Fruit fly (Drosophila melanogaster): ENCODE measurements around the gene fzr.

fzr gene

DNA sequence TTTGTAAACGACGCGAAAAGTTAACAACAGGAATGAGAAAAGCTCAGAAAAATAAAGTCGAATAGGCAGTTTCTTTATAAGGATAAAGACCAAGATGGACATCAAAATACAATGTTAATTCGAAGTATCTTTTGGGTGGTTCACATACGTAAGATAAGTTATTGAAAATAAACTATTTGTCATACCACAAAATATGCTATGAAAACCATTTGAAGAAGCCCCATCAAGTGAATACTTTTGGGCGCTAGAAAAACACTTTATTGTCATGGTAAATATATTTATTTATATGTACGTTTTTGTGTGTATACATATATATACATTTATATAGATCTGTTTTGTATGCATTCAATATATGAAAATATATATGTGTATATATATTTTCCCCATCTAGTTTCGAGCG, 21.4 kb downstream of the fzr start:
- TF ChIP-seq bab1 (GFP tag; optimal IDR thresholded peaks at IDR 0.05) (peak; percentile 13), pad (GFP tag; optimal IDR thresholded peaks at IDR 0.05) (no peak), ovo (GFP tag; optimal IDR thresholded peaks at IDR 0.05) (no peak), toe (GFP tag; optimal IDR thresholded peaks at IDR 0.05) (no peak), CG1620 (GFP tag; optimal IDR thresholded peaks at IDR 0.05) (no peak)

DNA sequence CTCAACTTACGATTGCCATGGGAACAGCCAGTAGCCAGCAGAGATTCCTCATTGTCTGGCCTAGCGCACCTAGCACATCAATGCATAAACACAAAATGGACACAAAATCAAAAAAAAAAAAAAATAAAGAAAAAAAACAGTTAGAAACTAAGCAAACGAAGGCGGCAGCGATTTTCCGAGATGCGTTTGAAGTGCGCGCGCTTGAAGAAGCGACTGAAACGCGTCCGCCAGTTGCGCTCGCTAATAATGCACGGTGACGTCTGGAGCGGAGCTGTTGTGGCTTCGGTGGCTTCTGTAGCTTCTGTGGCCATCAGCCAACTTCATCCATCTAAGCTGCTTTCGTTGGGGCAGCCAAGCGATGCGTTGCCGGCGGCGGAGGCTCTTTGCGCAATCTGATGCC, 24.9 kb downstream of the fzr start, which contains the start of gene CG15473:
CG15473 (minus strand) TSS at position 101 of the 400 bp plus-strand sequence.
- TF ChIP-seq bab1 (GFP tag; optimal IDR thresholded peaks at IDR 0.05) (no peak), pad (GFP tag; optimal IDR thresholded peaks at IDR 0.05) (no peak), Hr96 (GFP tag; optimal IDR thresholded peaks at IDR 0.05) (no peak), ovo (GFP tag; optimal IDR thresholded peaks at IDR 0.05) (no peak), tj (GFP tag; optimal IDR thresholded peaks at IDR 0.05) (no peak)

DNA sequence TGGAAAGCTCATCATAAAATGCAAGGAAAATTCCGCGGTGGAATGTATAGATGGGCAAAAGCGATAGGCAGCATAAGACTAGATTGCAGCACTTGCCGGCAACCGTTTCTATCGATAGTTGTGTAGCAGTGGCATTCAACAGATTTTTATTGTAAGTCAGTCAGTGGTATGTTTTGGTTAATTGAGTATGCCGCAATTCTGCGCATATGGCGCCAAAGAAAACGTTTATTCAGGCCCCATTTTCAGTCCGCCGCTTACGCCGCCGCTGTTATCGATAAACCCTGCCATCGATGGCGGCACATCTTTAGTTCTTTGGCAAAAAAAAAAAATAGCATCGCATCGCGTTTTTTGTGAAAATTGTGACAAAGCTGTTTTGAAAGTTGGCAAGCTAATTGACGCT, 29.6 kb downstream of the fzr start, which contains the start of the genes Cbp80 and Torsin:
Cbp80 (plus strand) TSS at position 265 of the 400 bp plus-strand sequence.
Torsin (minus strand) TSS at position 282 of the 400 bp plus-strand sequence.
- TF ChIP-seq cnc (optimal IDR thresholded peaks at IDR 0.05): no peak
- TF ChIP-seq CG11617 (GFP tag; optimal IDR thresholded peaks at IDR 0.05): peak; percentile 28
- peak; percentile 5 for TF ChIP-seq CG14711 (tag; optimal IDR thresholded peaks at IDR 0.05)
- TF ChIP-seq bab1 (GFP tag; optimal IDR thresholded peaks at IDR 0.05): peak; percentile 63
- TF ChIP-seq cic (GFP tag; optimal IDR thresholded peaks at IDR 0.05): no peak
- TF ChIP-seq CG1620 (GFP tag; optimal IDR thresholded peaks at IDR 0.05): peak; percentile 3
- no peak for TF ChIP-seq CG5204 (GFP tag; optimal IDR thresholded peaks at IDR 0.05)
- no peak for TF ChIP-seq CG33017 (tag; optimal IDR thresholded peaks at IDR 0.05)
- TF ChIP-seq CG12768 (GFP tag; optimal IDR thresholded peaks at IDR 0.05): no peak
- peak; percentile 23 for TF ChIP-seq Mnt (GFP tag; optimal IDR thresholded peaks at IDR 0.05)
- no peak for TF ChIP-seq Hr96 (GFP tag; optimal IDR thresholded peaks at IDR 0.05)
- no peak for TF ChIP-seq ovo (GFP tag; optimal IDR thresholded peaks at IDR 0.05)
- TF ChIP-seq kay (GFP tag; ENCODE audit: borderline replicate concordance): no peak
- no peak for TF ChIP-seq Crg-1 (GFP tag; optimal IDR thresholded peaks at IDR 0.05)
- peak; percentile 86 for TF ChIP-seq tj (GFP tag; optimal IDR thresholded peaks at IDR 0.05)
- TF ChIP-seq CG7101 (tag; optimal IDR thresholded peaks at IDR 0.05): no peak
- TF ChIP-seq CG7045 (GFP tag; optimal IDR thresholded peaks at IDR 0.05): no peak
- TF ChIP-seq pad (GFP tag; optimal IDR thresholded peaks at IDR 0.05): no peak
- TF ChIP-seq toe (GFP tag; optimal IDR thresholded peaks at IDR 0.05): no peak
- TF ChIP-seq Clk (GFP tag; optimal IDR thresholded peaks at IDR 0.05): no peak

- TF ChIP-seq ovo (GFP tag; optimal IDR thresholded peaks at IDR 0.05) (no peak), Crg-1 (GFP tag; optimal IDR thresholded peaks at IDR 0.05) (no peak), Hr96 (GFP tag; optimal IDR thresholded peaks at IDR 0.05) (no peak), Clk (GFP tag; optimal IDR thresholded peaks at IDR 0.05) (no peak), CG7101 (tag; optimal IDR thresholded peaks at IDR 0.05) (no peak), tj (GFP tag; optimal IDR thresholded peaks at IDR 0.05) (no peak), CG1620 (GFP tag; optimal IDR thresholded peaks at IDR 0.05) (no peak), CG5204 (GFP tag; optimal IDR thresholded peaks at IDR 0.05) (no peak), toe (GFP tag; optimal IDR thresholded peaks at IDR 0.05) (no peak), cic (GFP tag; optimal IDR thresholded peaks at IDR 0.05) (no peak)
These were observed 31.9 kb downstream of the fzr start, which contains the start of the genes HLH4C and mRpL30 for dm6 chrX:4647316-4648046. HLH4C (minus strand) TSS chrX:4647414. mRpL30 (plus strand) TSS chrX:4647871.

dm6 chrX:4644768-4645167, 34.6 kb downstream of the fzr start, which contains the start of gene CG3062:
CG3062 (minus strand) TSS chrX:4644868.
- no peak for TF ChIP-seq Clk (GFP tag; optimal IDR thresholded peaks at IDR 0.05)

DNA sequence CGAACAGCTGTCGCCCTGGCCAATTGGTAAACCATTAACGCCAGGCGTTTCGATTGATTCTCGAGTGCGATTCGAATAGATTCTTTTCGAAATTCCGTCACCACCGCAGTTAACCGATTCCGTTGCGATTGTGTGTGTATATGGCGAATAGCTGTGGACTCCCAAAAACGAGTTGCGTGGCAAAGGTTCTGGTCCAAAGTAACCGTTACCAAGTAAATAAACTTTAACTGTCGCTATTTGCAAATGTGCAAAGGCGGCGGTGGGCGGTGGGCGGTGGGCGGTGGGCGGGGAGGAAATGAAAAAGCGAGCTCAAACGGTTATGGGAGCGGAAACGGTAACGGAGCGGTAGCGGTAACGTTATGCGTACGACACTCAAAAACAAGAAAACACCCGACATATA, 35.5 kb downstream of the fzr start, which contains the start of gene CG3081:
CG3081 (minus strand) TSS at position 101 of the 400 bp plus-strand sequence.
- TF ChIP-seq cic (GFP tag; optimal IDR thresholded peaks at IDR 0.05): no peak
- TF ChIP-seq cnc (optimal IDR thresholded peaks at IDR 0.05): no peak
- no peak for TF ChIP-seq CG11617 (GFP tag; optimal IDR thresholded peaks at IDR 0.05)
- no peak for TF ChIP-seq Crg-1 (GFP tag; optimal IDR thresholded peaks at IDR 0.05)
- no peak for TF ChIP-seq Mnt (GFP tag; optimal IDR thresholded peaks at IDR 0.05)
- no peak for TF ChIP-seq pad (GFP tag; optimal IDR thresholded peaks at IDR 0.05)
- TF ChIP-seq kay (GFP tag; ENCODE audit: borderline replicate concordance): no peak
- no peak for TF ChIP-seq CG14711 (tag; optimal IDR thresholded peaks at IDR 0.05)
- TF ChIP-seq ovo (GFP tag; optimal IDR thresholded peaks at IDR 0.05): no peak
- no peak for TF ChIP-seq CG1620 (GFP tag; optimal IDR thresholded peaks at IDR 0.05)
- no peak for TF ChIP-seq bab1 (GFP tag; optimal IDR thresholded peaks at IDR 0.05)
- no peak for TF ChIP-seq CG33017 (tag; optimal IDR thresholded peaks at IDR 0.05)

- TF ChIP-seq bab1 (GFP tag; optimal IDR thresholded peaks at IDR 0.05) (no peak), CG12768 (GFP tag; optimal IDR thresholded peaks at IDR 0.05) (no peak), kay (GFP tag; ENCODE audit: borderline replicate concordance) (peak; percentile 64)
These were observed 43.4 kb downstream of the fzr start, which contains the start of the genes Alms1a and pon for dm6 chrX:4635856-4636486. Alms1a (minus strand) TSS chrX:4636004. pon (plus strand) TSS chrX:4636318.

Data from whole organism, adult.